Worm (Caenorhabditis elegans) whole organism, L2 larva: ENCODE results near the gene Y41G9A.10.

Experiments used
- C34F6.9 ChIP-seq: fragments of 150-350 bp; optimal IDR thresholded peaks from 2 replicates; lab custom pipeline; 2014; ENCODE audit warnings: missing biosample characterization, missing genetic modification characterization
- ama-1 ChIP-seq: fragments of 150-350 bp; optimal IDR thresholded peaks from 2 replicates; lab custom pipeline; 2018; ENCODE audit warnings: inconsistent platforms
- skn-1 ChIP-seq: sonication (generic microtip); optimal IDR thresholded peaks from 2 replicates; lab custom pipeline; 2017; ENCODE audit warnings: missing biosample characterization, missing genetic modification characterization
- unc-39 ChIP-seq: fragments of 150-350 bp; optimal IDR thresholded peaks from 2 replicates; lab custom pipeline; 2014; ENCODE audit warnings: missing biosample characterization, missing genetic modification characterization

DNA sequence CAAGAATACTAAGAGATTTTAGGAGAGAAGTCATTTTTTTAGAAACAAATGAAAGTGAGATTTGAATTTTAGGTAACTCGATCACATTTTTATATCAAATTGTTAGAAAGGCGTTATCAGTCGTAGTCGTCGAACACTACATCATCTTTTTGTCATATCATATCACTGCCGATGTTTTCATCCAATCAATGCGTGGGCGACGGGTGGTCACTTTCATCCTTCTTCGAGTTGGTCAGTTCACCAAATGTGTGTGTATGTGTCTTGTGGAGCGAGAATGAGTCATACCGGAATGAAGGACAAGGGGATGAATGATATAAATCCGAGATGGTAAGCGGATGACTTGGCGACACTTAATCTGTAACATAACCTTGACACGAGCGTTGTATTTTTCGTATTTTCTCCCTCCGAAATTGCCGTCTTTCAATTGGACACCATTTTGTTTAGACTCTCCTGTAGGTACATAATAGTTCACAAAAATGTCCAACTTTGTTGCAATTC lies at the start of gene Y41G9A.10, which contains the start of gene Y41G9A.5:
- no peak for TF ChIP-seq ama-1 (lab: Kevin White, UChicago)
- TF ChIP-seq C34F6.9 (tag; lab: Kevin White, UChicago): no peak
- no peak for TF ChIP-seq unc-39 (tag; lab: Kevin White, UChicago)
- TF ChIP-seq skn-1 (tag; lab: Kevin White, UChicago): no peak
